Fruit fly (Drosophila melanogaster): ENCODE measurements around the gene CG2975.

Gene CG2975

dm6 chr2L:2861885-2862620, 22.1 kb downstream of the CG2975 start (continued):
- TF ChIP-seq lov (optimal IDR thresholded peaks at IDR 0.05) (no peak), lov (GFP tag; IDR thresholded peaks at IDR 0.05) (no peak), Dek (tag; optimal IDR thresholded peaks at IDR 0.05) (no peak), CG7786 (GFP tag; optimal IDR thresholded peaks at IDR 0.05) (no peak), Dbx (GFP tag; IDR thresholded peaks at IDR 0.05) (peak; percentile 18; the same call in 1 of the 3 replicates), en (GFP tag; optimal IDR thresholded peaks at IDR 0.05) (no peak), Hmx (GFP tag; optimal IDR thresholded peaks at IDR 0.05) (no peak), Rfx (GFP tag; IDR thresholded peaks at IDR 0.05) (0 out of 2 replicates have a peak, but pooled peaks have one; percentile 8), pnt (GFP tag; optimal IDR thresholded peaks at IDR 0.05) (no peak), CG2712 (tag; optimal IDR thresholded peaks at IDR 0.05) (peak; percentile 28), CG7928 (GFP tag; optimal IDR thresholded peaks at IDR 0.05) (no peak), zf30C (GFP tag; optimal IDR thresholded peaks at IDR 0.05) (peak; percentile 55), Doc3 (GFP tag; IDR thresholded peaks at IDR 0.05; ENCODE audit: partially characterized antibody) (0 out of 3 replicates have a peak, but pooled peaks have one; percentile 35), wor (GFP tag; IDR thresholded peaks at IDR 0.05) (no peak), Doc2 (GFP tag; IDR thresholded peaks at IDR 0.05) (no peak), Spps (tag; optimal IDR thresholded peaks at IDR 0.05) (no peak), ash1 (GFP tag; optimal IDR thresholded peaks at IDR 0.05) (no peak), Mrtf (GFP tag; IDR thresholded peaks at IDR 0.05) (no peak), slp2 (GFP tag; optimal IDR thresholded peaks at IDR 0.05) (no peak), gcm (GFP tag; optimal IDR thresholded peaks at IDR 0.05) (peak; percentile 25), Lhr (GFP tag; optimal IDR thresholded peaks at IDR 0.05) (no peak), z (GFP tag; IDR thresholded peaks at IDR 0.05) (peak; percentile 99), CG10462 (GFP tag; optimal IDR thresholded peaks at IDR 0.05) (no peak), luna (GFP tag; optimal IDR thresholded peaks at IDR 0.05) (no peak), CG15479 (GFP tag; optimal IDR thresholded peaks at IDR 0.05) (no peak), gce (GFP tag; IDR thresholded peaks at IDR 0.05) (no peak; the same call in 2 of the 3 replicates), ci (GFP tag; IDR thresholded peaks at IDR 0.05) (no peak; the same call in none of the 3 replicates), CG33557 (GFP tag; optimal IDR thresholded peaks at IDR 0.05) (no peak), CG10431 (GFP tag; optimal IDR thresholded peaks at IDR 0.05) (no peak), Med (GFP tag) (peak; percentile 77), BEAF-32 (GFP tag; optimal IDR thresholded peaks at IDR 0.05) (no peak), mirr (GFP tag; optimal IDR thresholded peaks at IDR 0.05) (peak; percentile 13), CG13424 (tag; optimal IDR thresholded peaks at IDR 0.05) (no peak), CG1602 (GFP tag; optimal IDR thresholded peaks at IDR 0.05) (no peak), NK7.1 (GFP tag; optimal IDR thresholded peaks at IDR 0.05) (no peak), CG32532 (GFP tag; IDR thresholded peaks at IDR 0.05) (no peak; the same call in 1 of the 2 replicates), Dip3 (GFP tag; optimal IDR thresholded peaks at IDR 0.05) (no peak), CG2116 (GFP tag; optimal IDR thresholded peaks at IDR 0.05) (no peak), Trl (optimal IDR thresholded peaks at IDR 0.05) (peak; percentile 67), Trl (GFP tag; optimal IDR thresholded peaks at IDR 0.05) (peak; percentile 14), hbn (GFP tag; IDR thresholded peaks at IDR 0.05; ENCODE audit: partially characterized antibody) (no peak), crp (GFP tag; optimal IDR thresholded peaks at IDR 0.05) (no peak), Taf1 (GFP tag; IDR thresholded peaks at IDR 0.05) (no peak), org-1 (GFP tag; optimal IDR thresholded peaks at IDR 0.05) (no peak), Meics (GFP tag; optimal IDR thresholded peaks at IDR 0.05) (no peak), Poxn (GFP tag; IDR thresholded peaks at IDR 0.05) (no peak), CG9797 (GFP tag; optimal IDR thresholded peaks at IDR 0.05) (no peak), CG13287 (GFP tag; IDR thresholded peaks at IDR 0.05; ENCODE audit: partially characterized antibody) (peak; percentile 64), CG11695 (GFP tag; IDR thresholded peaks at IDR 0.05) (no peak; the same call in 2 of the 3 replicates), CG7556 (GFP tag; optimal IDR thresholded peaks at IDR 0.05) (no peak), ab (GFP tag; optimal IDR thresholded peaks at IDR 0.05) (no peak)

Measured in whole organism, embryonic.